Fruit fly (Drosophila melanogaster): Measurements from ENCODE around the gene CG12689.

The CG12689 gene

DNA sequence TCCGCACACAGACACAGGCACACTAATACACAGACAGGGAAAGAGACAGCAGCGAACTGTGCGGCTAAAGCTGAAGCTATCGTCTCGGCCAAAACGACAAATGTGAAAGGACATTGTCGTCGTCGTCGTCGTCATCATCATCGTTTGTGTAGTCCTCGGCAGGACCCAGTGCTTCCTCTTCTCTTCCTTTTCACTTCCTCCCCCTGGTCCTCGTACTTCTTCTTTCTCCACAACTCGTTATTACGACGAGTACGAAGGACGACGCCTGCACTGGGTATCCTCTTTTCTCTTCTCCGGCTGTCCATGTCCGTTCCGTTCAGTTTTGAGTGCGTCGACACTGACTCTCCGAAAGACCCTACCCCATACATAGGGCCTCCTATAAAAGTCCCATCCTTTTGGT lies 39.3 kb upstream of the CG12689 start:
- TF ChIP-seq vnd (GFP tag; IDR thresholded peaks at IDR 0.05; ENCODE audit: partially characterized antibody) (no peak), ssp (GFP tag; IDR thresholded peaks at IDR 0.05) (no peak), CG6791 (GFP tag; IDR thresholded peaks at IDR 0.05; ENCODE audit: partially characterized antibody) (no peak), CG13894 (tag; optimal IDR thresholded peaks at IDR 0.05) (no peak), grn (GFP tag; optimal IDR thresholded peaks at IDR 0.05) (no peak), CG10431 (GFP tag; optimal IDR thresholded peaks at IDR 0.05) (no peak), cg (GFP tag; optimal IDR thresholded peaks at IDR 0.05) (peak; percentile 24), Doc2 (GFP tag; IDR thresholded peaks at IDR 0.05) (no peak), CG5245 (GFP tag; optimal IDR thresholded peaks at IDR 0.05) (no peak), CG2116 (GFP tag; optimal IDR thresholded peaks at IDR 0.05) (no peak), Med (GFP tag) (peak; percentile 51), CG12219 (GFP tag; optimal IDR thresholded peaks at IDR 0.05) (no peak), eve (GFP tag; optimal IDR thresholded peaks at IDR 0.05) (no peak), TFAM (GFP tag; optimal IDR thresholded peaks at IDR 0.05) (no peak), esg (GFP tag; conservative IDR thresholded peaks at IDR 0.05) (no peak), Deaf1 (tag; optimal IDR thresholded peaks at IDR 0.05) (peak; percentile 50), fd102C (GFP tag; optimal IDR thresholded peaks at IDR 0.05) (no peak), nmo (GFP tag; optimal IDR thresholded peaks at IDR 0.05) (no peak), ranshi (GFP tag; IDR thresholded peaks at IDR 0.05) (no peak)

dm6 chrX:7618195-7618594 lies 32.3 kb upstream of the CG12689 start:
- TF ChIP-seq CG11456 (GFP tag; IDR thresholded peaks at IDR 0.05), result peak; percentile 75; the same call in 2 of the 3 replicates
- TF ChIP-seq Opbp (GFP tag; IDR thresholded peaks at IDR 0.05; ENCODE audit: partially characterized antibody), result no peak
- TF ChIP-seq Trl (optimal IDR thresholded peaks at IDR 0.05), result no peak
- TF ChIP-seq Trl (GFP tag; optimal IDR thresholded peaks at IDR 0.05), result peak; percentile 85
- peak; percentile 83 for TF ChIP-seq CG31441 (GFP tag; IDR thresholded peaks at IDR 0.05)
- peak; percentile 78 for TF ChIP-seq sisA (GFP tag; IDR thresholded peaks at IDR 0.05)
- TF ChIP-seq Rx (GFP tag; IDR thresholded peaks at IDR 0.05), result peak; percentile 42; the same call in 1 of the 2 replicates
- TF ChIP-seq CG14014 (GFP tag; IDR thresholded peaks at IDR 0.05), result peak; percentile 63
- peak; percentile 20; the same call in 1 of the 2 replicates for TF ChIP-seq E2f2 (GFP tag; IDR thresholded peaks at IDR 0.05)
- no peak for TF ChIP-seq CkIIα-i1 (GFP tag; IDR thresholded peaks at IDR 0.05)
- TF ChIP-seq h (optimal IDR thresholded peaks at IDR 0.05), result no peak
- TF ChIP-seq H2.0 (GFP tag; IDR thresholded peaks at IDR 0.05), result peak; percentile 70
- TF ChIP-seq onecut (GFP tag; IDR thresholded peaks at IDR 0.05), result peak; percentile 57
- peak; percentile 52; the same call in 1 of the 2 replicates for TF ChIP-seq al (GFP tag; IDR thresholded peaks at IDR 0.05)
- TF ChIP-seq CG3407 (GFP tag; optimal IDR thresholded peaks at IDR 0.05), result peak; percentile 50
- no peak for TF ChIP-seq pho (GFP tag; optimal IDR thresholded peaks at IDR 0.05)
- TF ChIP-seq CG9876 (GFP tag; optimal IDR thresholded peaks at IDR 0.05), result peak; percentile 65
- TF ChIP-seq Sin3A (optimal IDR thresholded peaks at IDR 0.05), result no peak
- peak; percentile 61; the same call in 1 of the 2 replicates for TF ChIP-seq chm (GFP tag; IDR thresholded peaks at IDR 0.05)
- TF ChIP-seq Blimp-1 (GFP tag; optimal IDR thresholded peaks at IDR 0.05), result peak; percentile 83
- no peak for TF ChIP-seq Tbp (GFP tag; optimal IDR thresholded peaks at IDR 0.05)
- TF ChIP-seq Camta (GFP tag; optimal IDR thresholded peaks at IDR 0.05), result peak; percentile 84
- peak; percentile 75 for TF ChIP-seq croc (GFP tag; conservative IDR thresholded peaks at IDR 0.05)
- no peak for TF ChIP-seq nom (GFP tag; optimal IDR thresholded peaks at IDR 0.05)
- peak; percentile 78 for TF ChIP-seq Xbp1 (GFP tag; optimal IDR thresholded peaks at IDR 0.05)
- TF ChIP-seq stwl (tag; optimal IDR thresholded peaks at IDR 0.05), result no peak
- TF ChIP-seq dmrt99B (tag; optimal IDR thresholded peaks at IDR 0.05), result peak; percentile 84
- TF ChIP-seq CG2202 (tag; optimal IDR thresholded peaks at IDR 0.05), result peak; percentile 67
- no peak for TF ChIP-seq CG15479 (GFP tag; optimal IDR thresholded peaks at IDR 0.05)
- TF ChIP-seq B-H2 (GFP tag; optimal IDR thresholded peaks at IDR 0.05), result no peak
- peak; percentile 74 for TF ChIP-seq row (GFP tag; IDR thresholded peaks at IDR 0.05)
- peak; percentile 32 for TF ChIP-seq Bdp1 (GFP tag; optimal IDR thresholded peaks at IDR 0.05)
- TF ChIP-seq Aef1 (GFP tag; IDR thresholded peaks at IDR 0.05), result peak; percentile 69
- peak in 1 of 2 experiments; percentile 88 for TF ChIP-seq eve (GFP tag; optimal IDR thresholded peaks at IDR 0.05)
- 0 out of 3 replicates have a peak, but pooled peaks have one; percentile 30 for TF ChIP-seq CG2889 (GFP tag; IDR thresholded peaks at IDR 0.05)
